Fruit fly (Drosophila melanogaster): ENCODE measurements around the gene ValRS-m.

Gene ValRS-m

DNA sequence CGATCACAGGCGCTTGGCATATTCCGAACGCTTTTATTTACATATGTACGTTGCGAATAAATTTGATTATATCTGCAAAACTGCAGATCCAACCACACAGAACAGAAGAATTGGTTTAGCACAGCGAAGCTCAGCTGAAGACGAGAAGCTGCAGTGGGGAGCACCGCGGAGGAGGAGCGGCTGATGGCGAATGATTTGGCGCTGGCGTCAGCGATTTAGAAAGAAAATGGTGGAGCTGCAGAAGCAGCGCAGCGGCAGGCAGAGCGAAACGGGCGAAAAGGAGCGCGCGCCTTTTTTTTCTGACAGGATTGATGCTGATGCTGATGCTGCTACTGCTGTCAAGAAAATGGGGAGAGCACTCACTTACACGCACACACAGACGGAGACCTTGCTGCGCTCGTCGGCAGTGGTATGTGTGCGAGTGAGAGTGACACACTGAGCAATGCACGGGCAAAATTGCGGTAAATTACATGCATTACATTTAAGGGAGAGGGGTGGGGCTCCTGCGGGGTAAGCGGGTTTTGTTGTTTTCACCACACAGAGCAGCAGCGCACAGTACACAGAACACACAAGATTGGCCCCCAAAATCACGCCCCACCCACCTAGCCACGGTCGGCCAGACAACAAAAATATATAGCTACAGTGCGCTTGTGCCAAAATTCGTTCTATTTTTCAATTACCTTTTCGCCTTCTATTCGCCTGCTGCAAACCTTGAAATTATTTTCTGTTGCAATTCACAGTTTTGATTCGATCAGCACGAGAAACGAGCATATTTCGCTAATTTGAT, 32.5 kb upstream of the ValRS-m start:
- TF ChIP-seq pan (optimal IDR thresholded peaks at IDR 0.05) (no peak), pan (GFP tag; optimal IDR thresholded peaks at IDR 0.05 in 1 of 2, IDR thresholded peaks at IDR 0.05 in 1 of 2) (no peak), CkIIα-i1 (GFP tag; IDR thresholded peaks at IDR 0.05) (no peak), CG13287 (GFP tag; IDR thresholded peaks at IDR 0.05; ENCODE audit: partially characterized antibody) (no peak), aop (GFP tag; IDR thresholded peaks at IDR 0.05) (no peak), Opbp (GFP tag; IDR thresholded peaks at IDR 0.05; ENCODE audit: partially characterized antibody) (peak; percentile 44; the same call in 2 of the 3 replicates), CG12071 (GFP tag; optimal IDR thresholded peaks at IDR 0.05) (no peak), hkb (optimal IDR thresholded peaks at IDR 0.05) (no peak), hkb (GFP tag; IDR thresholded peaks at IDR 0.05) (0 out of 2 replicates have a peak, but pooled peaks have one; percentile 24), gce (GFP tag; IDR thresholded peaks at IDR 0.05) (no peak), Adf1 (GFP tag; IDR thresholded peaks at IDR 0.05) (peak; percentile 5; the same call in 1 of the 2 replicates), CG7963 (GFP tag; IDR thresholded peaks at IDR 0.05; ENCODE audit: partially characterized antibody) (no peak), ttk (GFP tag; IDR thresholded peaks at IDR 0.05) (no peak), Spps (tag; optimal IDR thresholded peaks at IDR 0.05) (no peak), bcd (GFP tag; optimal IDR thresholded peaks at IDR 0.05) (no peak), CG4820 (GFP tag; optimal IDR thresholded peaks at IDR 0.05) (no peak), crol (GFP tag; IDR thresholded peaks at IDR 0.05) (peak; percentile 85), zfh1 (GFP tag; IDR thresholded peaks at IDR 0.05) (0 out of 3 replicates have a peak, but pooled peaks have one; percentile 15), sisA (GFP tag; IDR thresholded peaks at IDR 0.05) (no peak), lov (optimal IDR thresholded peaks at IDR 0.05) (no peak), lov (GFP tag; IDR thresholded peaks at IDR 0.05) (0 out of 3 replicates have a peak, but pooled peaks have one; percentile 48), CG6854 (GFP tag; optimal IDR thresholded peaks at IDR 0.05) (peak; percentile 38), CG3838 (GFP tag; optimal IDR thresholded peaks at IDR 0.05) (no peak), sens (GFP tag) (peak; percentile 55), CG10274 (GFP tag; optimal IDR thresholded peaks at IDR 0.05) (no peak), CG43689 (GFP tag; IDR thresholded peaks at IDR 0.05) (no peak), Med (GFP tag) (peak; percentile 75), zen2 (GFP tag; IDR thresholded peaks at IDR 0.05; ENCODE audit: partially characterized antibody) (no peak), CG15696 (tag; optimal IDR thresholded peaks at IDR 0.05) (no peak), Sry-δ (GFP tag; optimal IDR thresholded peaks at IDR 0.05) (no peak), CG18011 (GFP tag; optimal IDR thresholded peaks at IDR 0.05) (no peak), Awh (GFP tag; IDR thresholded peaks at IDR 0.05) (0 out of 2 replicates have a peak, but pooled peaks have one; percentile 24), Aef1 (GFP tag; IDR thresholded peaks at IDR 0.05) (no peak), CG5245 (GFP tag; optimal IDR thresholded peaks at IDR 0.05) (no peak), gro (GFP tag; optimal IDR thresholded peaks at IDR 0.05) (no peak), CG11093 (GFP tag; IDR thresholded peaks at IDR 0.05) (no peak), phol (tag; optimal IDR thresholded peaks at IDR 0.05) (no peak), CG32772 (GFP tag; IDR thresholded peaks at IDR 0.05) (no peak), insv (GFP tag; optimal IDR thresholded peaks at IDR 0.05) (no peak), Sin3A (optimal IDR thresholded peaks at IDR 0.05) (no peak), nerfin-1 (tag; optimal IDR thresholded peaks at IDR 0.05) (peak; percentile 16), Drgx (GFP tag; IDR thresholded peaks at IDR 0.05) (peak; percentile 35; the same call in 1 of the 2 replicates)

All from whole organism, embryonic.